Fruit fly (Drosophila melanogaster) whole organism, embryonic: Measurements from ENCODE around the gene CG11089.
A peak's percentile ranks its signal among the peaks of the same experiment; 100 is the strongest.

ENCODE experiments used
- Asciz ChIP-seq: fragments of 200-800 bp; sonication (Bioruptor generic); optimal IDR thresholded peaks from 2 replicates; lab custom pipeline; 2017; ENCODE audit warnings: missing biosample characterization, mild to moderate bottlenecking, missing genetic modification characterization, missing genetic modification reagents
- Bgb ChIP-seq: fragments of 200-800 bp; sonication (Bioruptor generic); IDR thresholded peaks from 2 replicates; pipeline ENCODE4 v1.3.6; 2022; ENCODE audit warnings: missing biosample characterization, missing genetic modification characterization; ENCODE audit not compliant: partially characterized antibody
- CG12659 ChIP-seq: fragments of 200-800 bp; sonication (Bioruptor generic); optimal IDR thresholded peaks from 3 replicates; lab custom pipeline; 2017; ENCODE audit warnings: mild to moderate bottlenecking, missing biosample characterization, missing genetic modification reagents, missing genetic modification characterization
- CG15269 ChIP-seq: fragments of 200-800 bp; sonication (Bioruptor generic); optimal IDR thresholded peaks from 2 replicates; lab custom pipeline; 2018; ENCODE audit warnings: missing biosample characterization, mild to moderate bottlenecking, missing genetic modification characterization, moderate library complexity
- CG8478 ChIP-seq: fragments of >200 bp; optimal IDR thresholded peaks from 2 replicates; lab custom pipeline; 2018
- ap ChIP-seq: fragments of 200-800 bp; sonication (Bioruptor generic); IDR thresholded peaks from 2 replicates; pipeline ENCODE4 v1.3.6; 2022; ENCODE audit warnings: missing biosample characterization, missing genetic modification characterization
- ci ChIP-seq: fragments of 200-800 bp; sonication (Bioruptor generic); IDR thresholded peaks from 3 replicates; pipeline ENCODE4 v1.3.6; 2022; ENCODE audit warnings: missing biosample characterization, missing genetic modification characterization
- croc ChIP-seq: fragments of 200-800 bp; sonication (Bioruptor generic); conservative IDR thresholded peaks from 3 replicates; pipeline ENCODE4 v1.3.6; 2022; ENCODE audit warnings: missing biosample characterization, missing genetic modification characterization
- onecut ChIP-seq: fragments of 200-800 bp; sonication (Bioruptor generic); IDR thresholded peaks from 2 replicates; pipeline ENCODE4 v1.3.6; 2022; ENCODE audit warnings: missing biosample characterization, missing genetic modification characterization
- sens ChIP-seq: fragments of 200-800 bp; sonication (Bioruptor generic); peaks from one replicate; lab custom pipeline; 2016; ENCODE audit warnings: missing biosample characterization, missing genetic modification characterization
- ttk ChIP-seq: fragments of 200-800 bp; sonication (Bioruptor generic); IDR thresholded peaks from 2 replicates; pipeline ENCODE4 v2.1.2; 2022; ENCODE audit warnings: missing biosample characterization, missing genetic modification characterization

DNA sequence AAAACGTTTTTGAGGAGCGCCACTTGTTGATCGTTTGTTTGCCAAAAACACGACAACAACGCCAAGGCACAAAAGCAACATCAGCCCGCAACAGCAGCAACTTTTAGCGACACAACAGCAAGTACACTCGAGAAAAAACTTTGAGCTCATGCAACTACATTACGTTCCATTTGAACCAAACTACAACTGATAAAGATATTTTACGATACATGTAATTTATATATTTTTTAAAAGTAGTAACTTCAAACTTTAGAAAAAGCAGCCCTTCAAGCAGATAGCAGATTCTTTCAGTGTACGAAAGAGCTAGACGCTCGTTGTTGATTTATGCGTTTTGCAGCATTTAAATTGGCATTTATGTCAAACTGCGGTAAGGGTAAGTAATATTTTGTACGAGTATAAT is 33.3 kb downstream of the CG11089 start:
- no peak for TF ChIP-seq Bgb (GFP tag; lab: Robert Waterston, UW)
- no peak for TF ChIP-seq CG12659 (GFP tag; lab: Kevin White, UChicago)
- no peak for TF ChIP-seq Asciz (GFP tag; lab: Kevin White, UChicago)
- no peak for TF ChIP-seq ttk (GFP tag; lab: Robert Waterston, UW)
- no peak for TF ChIP-seq ap (GFP tag; lab: Robert Waterston, UW)
- TF ChIP-seq CG8478 (lab: Kevin White, UChicago) = no peak
- TF ChIP-seq onecut = no peak
- TF ChIP-seq ci (GFP tag; lab: Robert Waterston, UW) = no peak
- TF ChIP-seq croc (GFP tag; lab: Robert Waterston, UW) = no peak
- peak; percentile 17 for TF ChIP-seq sens (GFP tag; lab: Kevin White, UChicago)
- no peak for TF ChIP-seq CG15269 (tag; lab: Kevin White, UChicago)
